Worm (Caenorhabditis elegans) whole organism, L4 larva: Measurements from ENCODE around the gene tebp-1.

Source experiments
- F10B5.3 ChIP-seq: sonication (generic microtip); optimal IDR thresholded peaks from 2 replicates; lab custom pipeline; 2016; ENCODE audit warnings: mild to moderate bottlenecking, missing genetic modification characterization, missing compliant biosample characterization
- F37D6.2 ChIP-seq: sonication (generic microtip); optimal IDR thresholded peaks from 2 replicates; lab custom pipeline; 2016; ENCODE audit warnings: mild to moderate bottlenecking, missing genetic modification characterization, missing compliant biosample characterization
- F44E2.7 ChIP-seq: fragments of 200-800 bp; sonication (Bioruptor generic); IDR thresholded peaks from 2 replicates; pipeline ENCODE4 v2.1.2; 2022; ENCODE audit warnings: missing genetic modification characterization, missing compliant biosample characterization
- R02D3.7 ChIP-seq: fragments of 150-350 bp; sonication (generic microtip); optimal IDR thresholded peaks from 3 replicates; lab custom pipeline; 2014; ENCODE audit warnings: missing biosample characterization, missing genetic modification characterization
- T20F7.1 ChIP-seq: fragments of 200-800 bp; sonication (Bioruptor generic); optimal IDR thresholded peaks from 2 replicates; lab custom pipeline; 2018; ENCODE audit warnings: mild to moderate bottlenecking, missing genetic modification characterization, missing compliant biosample characterization
- T26A8.4 ChIP-seq: fragments of 200-800 bp; sonication (Bioruptor generic); IDR thresholded peaks from 2 replicates; pipeline ENCODE4 v1.3.6; 2022; ENCODE audit warnings: missing genetic modification characterization, missing compliant biosample characterization
- Y48G9A.11 ChIP-seq: fragments of 200-800 bp; sonication (Bioruptor generic); IDR thresholded peaks from 2 replicates; pipeline ENCODE4 v1.3.6; 2022; ENCODE audit warnings: missing genetic modification reagents, missing genetic modification characterization, missing compliant biosample characterization
- Y5F2A.4 ChIP-seq: fragments of 200-800 bp; sonication (Bioruptor generic); optimal IDR thresholded peaks from 2 replicates; lab custom pipeline; 2018; ENCODE audit warnings: mild to moderate bottlenecking, missing genetic modification characterization, missing compliant biosample characterization
- ZK546.5 ChIP-seq, 2 experiments: sonication (generic microtip); optimal IDR thresholded peaks; 2 replicates each; lab custom pipeline; 2017; ENCODE audit warnings: missing biosample characterization in 2 of 2, missing genetic modification characterization in 2 of 2
- aly-2 ChIP-seq: sonication (generic microtip); optimal IDR thresholded peaks from 2 replicates; lab custom pipeline; 2018; ENCODE audit warnings: missing biosample characterization, missing genetic modification characterization
- ceh-20 ChIP-seq: fragments of 200-800 bp; sonication (Bioruptor generic); IDR thresholded peaks from 2 replicates; pipeline ENCODE4 v1.3.6; 2022; ENCODE audit warnings: missing genetic modification reagents, missing genetic modification characterization, missing compliant biosample characterization
- ceh-32 ChIP-seq: sonication (generic microtip); optimal IDR thresholded peaks from 2 replicates; lab custom pipeline; 2016; ENCODE audit warnings: mild to moderate bottlenecking, missing genetic modification characterization, missing compliant biosample characterization; ENCODE audit not compliant: poor library complexity
- ceh-44 ChIP-seq: fragments of 200-800 bp; sonication (Bioruptor generic); IDR thresholded peaks from 2 replicates; pipeline ENCODE4 v1.3.6; 2022; ENCODE audit warnings: missing genetic modification reagents, missing genetic modification characterization, missing compliant biosample characterization
- ceh-62 ChIP-seq: sonication (generic microtip); optimal IDR thresholded peaks from 2 replicates; lab custom pipeline; 2017; ENCODE audit warnings: missing biosample characterization, missing genetic modification characterization
- ceh-82 ChIP-seq: sonication (generic microtip); optimal IDR thresholded peaks from 2 replicates; lab custom pipeline; 2017; ENCODE audit warnings: missing biosample characterization, missing genetic modification characterization
- cey-2 ChIP-seq: sonication (generic microtip); optimal IDR thresholded peaks from 3 replicates; lab custom pipeline; 2017; ENCODE audit warnings: missing genetic modification characterization, mild to moderate bottlenecking, missing compliant biosample characterization, antibody characterized with exemption, borderline replicate concordance; ENCODE audit not compliant: insufficient read depth
- ctbp-1 ChIP-seq: fragments of 200-800 bp; sonication (Bioruptor generic); IDR thresholded peaks from 2 replicates; pipeline ENCODE4 v1.3.6; 2022; ENCODE audit warnings: missing genetic modification reagents, missing genetic modification characterization, missing compliant biosample characterization
- daf-12 ChIP-seq: fragments of 150-350 bp; optimal IDR thresholded peaks from 2 replicates; lab custom pipeline; 2014; ENCODE audit warnings: missing biosample characterization, missing genetic modification reagents, missing genetic modification characterization
- dmd-8 ChIP-seq: fragments of 200-800 bp; sonication (Bioruptor generic); IDR thresholded peaks from 2 replicates; pipeline ENCODE4 v1.3.6; 2022; ENCODE audit warnings: missing genetic modification characterization, missing compliant biosample characterization
- egl-27 ChIP-seq: sonication (generic microtip); optimal IDR thresholded peaks from 3 replicates; lab custom pipeline; 2017; ENCODE audit warnings: missing biosample characterization, missing genetic modification reagents, missing genetic modification characterization
- fos-1 ChIP-seq: fragments of 150-350 bp; optimal IDR thresholded peaks from 2 replicates; lab custom pipeline; 2014; ENCODE audit warnings: missing biosample characterization, missing genetic modification characterization
- hlh-30 ChIP-seq: sonication (generic microtip); optimal IDR thresholded peaks from 2 replicates; lab custom pipeline; 2017; ENCODE audit warnings: antibody characterized with exemption, mild to moderate bottlenecking, missing genetic modification characterization, missing compliant biosample characterization; ENCODE audit not compliant: insufficient read depth
- hmg-1.1 ChIP-seq: fragments of 200-800 bp; sonication (Bioruptor generic); IDR thresholded peaks from 2 replicates; pipeline ENCODE4 v1.3.6; 2022; ENCODE audit warnings: missing genetic modification reagents, missing genetic modification characterization, missing compliant biosample characterization
- jun-1 ChIP-seq: fragments of 150-350 bp; optimal IDR thresholded peaks from 2 replicates; lab custom pipeline; 2014; ENCODE audit warnings: missing biosample characterization, missing genetic modification reagents, missing genetic modification characterization
- lim-7 ChIP-seq: fragments of 200-800 bp; sonication (Bioruptor generic); IDR thresholded peaks from 2 replicates; pipeline ENCODE4 v1.3.6; 2022; ENCODE audit warnings: missing genetic modification characterization, missing compliant biosample characterization
- lin-39 ChIP-seq: fragments of 150-350 bp; optimal IDR thresholded peaks from 2 replicates; lab custom pipeline; 2014; ENCODE audit warnings: missing biosample characterization, missing genetic modification reagents, missing genetic modification characterization
- lir-3 ChIP-seq: sonication (generic microtip); optimal IDR thresholded peaks from 2 replicates; lab custom pipeline; 2016; ENCODE audit warnings: mild to moderate bottlenecking, missing genetic modification characterization, missing compliant biosample characterization
- lsy-2 ChIP-seq, 2 experiments: fragments of 150-350 bp in 1 of 2; sonication (generic microtip) in 1 of 2; optimal IDR thresholded peaks; 2 replicates each; lab custom pipeline; 2014 to 2017; ENCODE audit warnings: missing biosample characterization in 2 of 2, missing genetic modification characterization in 2 of 2
- madf-5 ChIP-seq, 2 experiments: fragments of 200-800 bp; sonication (Bioruptor generic); IDR thresholded peaks; 2 replicates each; pipeline ENCODE4 v1.3.6; 2022; ENCODE audit warnings: missing compliant biosample characterization in 2 of 2, missing genetic modification characterization in 2 of 2
- mdt-29 ChIP-seq: fragments of 200-800 bp; sonication (Bioruptor generic); IDR thresholded peaks from 2 replicates; pipeline ENCODE4 v1.3.6; 2022; ENCODE audit warnings: missing genetic modification reagents, missing genetic modification characterization, missing compliant biosample characterization
- mes-2 ChIP-seq: sonication (generic microtip); optimal IDR thresholded peaks from 2 replicates; lab custom pipeline; 2016; ENCODE audit warnings: missing genotype, mild to moderate bottlenecking, missing genetic modification characterization, missing compliant biosample characterization; ENCODE audit not compliant: poor library complexity, severe bottlenecking
- mxl-2 ChIP-seq: fragments of 200-800 bp; sonication (Bioruptor generic); conservative IDR thresholded peaks from 2 replicates; pipeline ENCODE4 v1.3.6; 2022; ENCODE audit warnings: missing genetic modification reagents, missing genetic modification characterization, missing compliant biosample characterization
- mxl-3 ChIP-seq: fragments of 200-800 bp; sonication (Bioruptor generic); optimal IDR thresholded peaks from 2 replicates; lab custom pipeline; 2018; ENCODE audit warnings: mild to moderate bottlenecking, missing genetic modification characterization, missing compliant biosample characterization
- nhr-111 ChIP-seq: fragments of 200-800 bp; sonication (Bioruptor generic); optimal IDR thresholded peaks from 2 replicates; lab custom pipeline; 2018; ENCODE audit warnings: mild to moderate bottlenecking, missing genetic modification characterization, missing compliant biosample characterization
- nhr-237 ChIP-seq: sonication (generic microtip); optimal IDR thresholded peaks from 2 replicates; lab custom pipeline; 2017; ENCODE audit warnings: missing biosample characterization, missing genetic modification characterization
- nhr-41 ChIP-seq: fragments of 200-800 bp; sonication (Bioruptor generic); IDR thresholded peaks from 2 replicates; pipeline ENCODE4 v1.3.6; 2022; ENCODE audit warnings: missing genetic modification reagents, missing genetic modification characterization, missing compliant biosample characterization
- nhr-6 ChIP-seq: fragments of 150-350 bp; optimal IDR thresholded peaks from 2 replicates; lab custom pipeline; 2014; ENCODE audit warnings: missing biosample characterization, missing genetic modification characterization
- nhr-76 ChIP-seq: fragments of 150-350 bp; optimal IDR thresholded peaks from 2 replicates; lab custom pipeline; 2014; ENCODE audit warnings: missing biosample characterization, missing genetic modification characterization
- pha-4 ChIP-seq, 2 experiments: fragments of 150-350 bp in 1 of 2; fragments of 200-800 bp in 1 of 2; sonication (Bioruptor generic) in 1 of 2; IDR thresholded peaks in 1 of 2; optimal IDR thresholded peaks in 1 of 2; 2 replicates each; pipeline versions ENCODE4 v1.3.6 to Lab custom; 2014 to 2022; ENCODE audit warnings: missing genetic modification characterization in 2 of 2, missing genetic modification reagents in 2 of 2, missing biosample characterization in 1 of 2, missing compliant biosample characterization in 1 of 2
- php-3 ChIP-seq: fragments of 200-800 bp; sonication (Bioruptor generic); IDR thresholded peaks from 2 replicates; pipeline ENCODE4 v1.3.6; 2022; ENCODE audit warnings: missing genetic modification reagents, missing genetic modification characterization, missing compliant biosample characterization
- pqm-1 ChIP-seq: sonication (generic microtip); optimal IDR thresholded peaks from 2 replicates; lab custom pipeline; 2017; ENCODE audit warnings: missing biosample characterization, missing genetic modification characterization
- rbr-2 ChIP-seq: sonication (generic microtip); optimal IDR thresholded peaks from 2 replicates; lab custom pipeline; 2016; ENCODE audit warnings: missing genotype, missing genetic modification characterization, missing compliant biosample characterization
- saeg-2 ChIP-seq: fragments of 200-800 bp; sonication (Bioruptor generic); IDR thresholded peaks from 2 replicates; pipeline ENCODE4 v1.3.6; 2022; ENCODE audit warnings: missing genetic modification reagents, missing genetic modification characterization, missing compliant biosample characterization
- sdz-12 ChIP-seq: fragments of 200-800 bp; sonication (Bioruptor generic); optimal IDR thresholded peaks from 2 replicates; lab custom pipeline; 2018; ENCODE audit warnings: mild to moderate bottlenecking, missing genetic modification characterization, missing compliant biosample characterization
- skn-1 ChIP-seq: fragments of 150-350 bp; optimal IDR thresholded peaks from 2 replicates; lab custom pipeline; 2014; ENCODE audit warnings: missing biosample characterization, missing genetic modification characterization
- snpc-1.2 ChIP-seq: fragments of 200-800 bp; sonication (Bioruptor generic); IDR thresholded peaks from 2 replicates; pipeline ENCODE4 v1.3.6; 2022; ENCODE audit warnings: missing genetic modification reagents, missing genetic modification characterization, missing compliant biosample characterization
- snpc-4 ChIP-seq: fragments of 150-350 bp; optimal IDR thresholded peaks from 2 replicates; lab custom pipeline; 2014; ENCODE audit warnings: missing biosample characterization, missing genetic modification characterization
- unc-39 ChIP-seq: sonication (generic microtip); optimal IDR thresholded peaks from 2 replicates; lab custom pipeline; 2017; ENCODE audit warnings: missing biosample characterization, missing genetic modification characterization
- zfp-2 ChIP-seq: sonication (generic microtip); optimal IDR thresholded peaks from 2 replicates; lab custom pipeline; 2016; ENCODE audit warnings: mild to moderate bottlenecking, missing genetic modification characterization, missing compliant biosample characterization
- ztf-7 ChIP-seq: fragments of 150-350 bp; optimal IDR thresholded peaks from 2 replicates; lab custom pipeline; 2014; ENCODE audit warnings: missing biosample characterization, missing genetic modification characterization

Gene tebp-1

DNA sequence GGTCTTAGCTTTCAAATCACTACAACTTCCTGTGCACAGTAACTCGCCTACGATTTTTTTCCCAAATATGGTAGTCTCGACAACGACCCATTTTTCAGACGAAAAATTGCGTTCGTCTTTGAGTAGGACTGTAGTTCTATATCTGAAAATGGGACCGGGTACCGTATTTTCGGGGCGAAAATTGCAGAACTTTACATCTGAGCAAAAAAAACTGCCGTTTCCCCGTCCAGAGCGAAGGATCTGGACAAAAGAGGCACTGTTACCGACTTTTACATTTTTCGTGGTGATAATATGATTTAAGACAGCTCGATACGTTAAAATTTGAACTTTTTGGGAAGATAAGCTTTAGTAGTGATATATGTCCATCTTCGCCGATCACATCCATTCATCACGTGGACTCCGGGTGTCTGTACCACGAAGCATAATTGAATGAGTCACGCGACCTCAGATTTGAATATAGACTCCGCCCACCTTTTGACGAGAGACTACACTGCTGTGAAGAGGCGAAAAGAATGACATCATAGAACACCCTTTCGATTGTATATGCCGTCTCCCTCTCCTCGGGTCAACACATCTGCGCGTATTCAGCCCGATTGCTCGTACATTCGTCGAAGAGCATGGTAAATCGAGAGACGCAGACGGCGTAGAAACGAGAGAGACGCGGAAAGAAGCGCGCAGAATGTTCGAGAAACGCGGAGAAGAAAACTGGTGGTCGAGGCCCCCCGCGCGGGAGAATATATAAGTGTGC, 43.1 kb downstream of the tebp-1 start:
- TF ChIP-seq jun-1 (tag; lab: Kevin White, UChicago) (no peak), zfp-2 (tag; lab: Kevin White, UChicago) (no peak), hlh-30 (tag; lab: Kevin White, UChicago) (peak; percentile 89), skn-1 (tag; lab: Kevin White, UChicago) (no peak), ctbp-1 (GFP tag; lab: Robert Waterston, UW) (peak; percentile 64; the same call in 1 of the 2 replicates), ceh-82 (tag; lab: Kevin White, UChicago) (no peak), lin-39 (tag; lab: Kevin White, UChicago) (no peak), ceh-62 (tag; lab: Kevin White, UChicago) (no peak), nhr-6 (tag; lab: Kevin White, UChicago) (peak; percentile 78), nhr-111 (GFP tag; lab: Kevin White, UChicago) (no peak), T26A8.4 (GFP tag; lab: Robert Waterston, UW) (peak; percentile 76), cey-2 (tag; lab: Kevin White, UChicago) (no peak), nhr-41 (GFP tag; lab: Robert Waterston, UW) (no peak), mxl-2 (GFP tag; lab: Robert Waterston, UW) (no peak), hmg-1.1 (GFP tag; lab: Robert Waterston, UW) (peak; percentile 61), R02D3.7 (tag; lab: Kevin White, UChicago) (no peak), mdt-29 (GFP tag; lab: Robert Waterston, UW) (peak; percentile 94), nhr-76 (tag; lab: Kevin White, UChicago) (no peak), F37D6.2 (tag; lab: Kevin White, UChicago) (peak; percentile 74), snpc-4 (tag; lab: Kevin White, UChicago) (no peak), lir-3 (no peak), F10B5.3 (tag; lab: Kevin White, UChicago) (peak; percentile 42), ceh-32 (tag; lab: Kevin White, UChicago) (peak; percentile 36), sdz-12 (GFP tag; lab: Kevin White, UChicago) (no peak), ztf-7 (tag; lab: Kevin White, UChicago) (peak; percentile 8), saeg-2 (GFP tag; lab: Robert Waterston, UW) (no peak), ceh-44 (GFP tag; lab: Robert Waterston, UW) (no peak), daf-12 (tag; lab: Kevin White, UChicago) (no peak), Y48G9A.11 (GFP tag; lab: Robert Waterston, UW) (no peak), lim-7 (GFP tag; lab: Robert Waterston, UW) (no peak), dmd-8 (GFP tag; lab: Robert Waterston, UW) (no peak), egl-27 (tag; lab: Kevin White, UChicago) (no peak), pqm-1 (tag; lab: Kevin White, UChicago) (no peak), T20F7.1 (no peak), aly-2 (no peak), pha-4 (GFP tag; IDR thresholded peaks at IDR 0.05; lab: Robert Waterston, UW) (peak; percentile 79), pha-4 (tag; optimal IDR thresholded peaks at IDR 0.05; lab: Kevin White, UChicago) (peak; percentile 56), ZK546.5 (tag; optimal IDR thresholded peaks at IDR 0.05; lab: Kevin White, UChicago) (no peak), nhr-237 (tag; lab: Kevin White, UChicago) (no peak), unc-39 (tag; lab: Kevin White, UChicago) (no peak), mes-2 (peak; percentile 56), mxl-3 (peak; percentile 70), madf-5 (GFP tag; IDR thresholded peaks at IDR 0.05; lab: Robert Waterston, UW) (no peak), Y5F2A.4 (GFP tag; lab: Kevin White, UChicago) (no peak), php-3 (GFP tag; lab: Robert Waterston, UW) (peak; percentile 38; the same call in 1 of the 2 replicates), lsy-2 (tag; optimal IDR thresholded peaks at IDR 0.05; lab: Kevin White, UChicago) (peak; percentile 15 to 77), rbr-2 (tag; lab: Kevin White, UChicago) (peak; percentile 84), snpc-1.2 (GFP tag; lab: Robert Waterston, UW) (no peak), F44E2.7 (GFP tag; lab: Robert Waterston, UW) (no peak), fos-1 (no peak), ceh-20 (0 out of 2 replicates have a peak, but pooled peaks have one; percentile 34)
